Worm (Caenorhabditis elegans): ENCODE results near the gene Y62H9A.5.

The Y62H9A.5 gene

DNA sequence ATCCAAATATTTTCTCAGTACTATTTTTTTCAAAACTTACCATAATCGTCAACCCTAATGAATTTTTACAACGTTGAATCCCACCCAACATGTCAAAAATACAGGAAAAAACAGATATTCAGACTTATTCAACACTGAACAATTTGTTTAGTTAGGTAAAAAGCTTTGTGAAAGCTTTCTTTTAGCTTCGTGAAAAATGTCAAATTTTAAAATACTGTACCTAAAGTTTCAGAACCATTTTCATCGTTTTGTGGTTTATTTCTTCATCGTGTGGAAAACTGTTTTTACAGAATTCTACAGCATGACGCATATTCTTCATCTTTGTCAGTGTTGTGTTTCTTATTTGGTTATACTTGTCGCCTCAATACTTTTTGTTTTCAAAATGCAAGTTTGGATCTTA is 32.1 kb downstream of the Y62H9A.5 start, which contains the start of gene F54F7.14:
F54F7.14 (plus strand) TSS at position 301 of the 400 bp plus-strand sequence.
- TF ChIP-seq hlh-8 (tag; optimal IDR thresholded peaks at IDR 0.05) (no peak), fkh-10 (GFP tag; optimal IDR thresholded peaks at IDR 0.05) (no peak), pha-2 (tag; optimal IDR thresholded peaks at IDR 0.05) (no peak)

- TF ChIP-seq unc-86 (tag; optimal IDR thresholded peaks at IDR 0.05) (no peak), C08G9.2 (tag; optimal IDR thresholded peaks at IDR 0.05) (no peak), fax-1 (tag; optimal IDR thresholded peaks at IDR 0.05) (no peak), rnt-1 (tag; optimal IDR thresholded peaks at IDR 0.05) (no peak), pqm-1 (tag; optimal IDR thresholded peaks at IDR 0.05) (no peak), sox-4 (tag; optimal IDR thresholded peaks at IDR 0.05) (no peak), hlh-15 (tag; optimal IDR thresholded peaks at IDR 0.05) (no peak), ceh-14 (tag; optimal IDR thresholded peaks at IDR 0.05) (no peak)
These were observed 32.6 kb downstream of the Y62H9A.5 start, which contains the start of gene F54F7.3 for ce11 chrX:11850082-11850481. Gene F54F7.3 (minus strand): TSS chrX:11850182.

- TF ChIP-seq ref-2 (tag; optimal IDR thresholded peaks at IDR 0.05) = no peak
These were observed 34.1 kb downstream of the Y62H9A.5 start, which contains the start of gene F54F7.9 for ce11 chrX:11848618-11849017. Gene F54F7.9 (minus strand): TSS chrX:11848718.

DNA sequence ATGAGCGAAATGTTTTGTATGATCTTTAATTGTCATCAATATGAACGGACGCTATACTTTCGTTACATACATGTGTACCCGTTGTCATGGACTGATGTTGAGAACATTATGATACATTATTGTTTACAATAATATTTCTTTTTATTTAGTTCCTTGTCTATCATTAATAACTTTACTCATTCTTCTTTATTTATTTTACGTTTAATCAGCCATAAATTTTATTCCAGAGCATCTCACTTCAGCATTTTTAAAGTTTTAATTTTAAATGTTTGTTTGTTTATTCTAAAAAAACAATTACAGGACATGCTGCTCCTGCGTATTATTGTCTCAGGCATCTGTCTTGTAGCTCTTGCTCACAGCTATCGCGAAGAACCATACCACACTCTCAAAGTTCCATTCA is 39.3 kb downstream of the Y62H9A.5 start, which contains the start of gene F54F7.2:
F54F7.2 (plus strand) TSS at position 301 of the 400 bp plus-strand sequence.
- no peak for TF ChIP-seq nhr-11 (tag; optimal IDR thresholded peaks at IDR 0.05)
- TF ChIP-seq gmeb-2 (tag; optimal IDR thresholded peaks at IDR 0.05) = no peak
- TF ChIP-seq sdc-2 (tag; optimal IDR thresholded peaks at IDR 0.05) = no peak

ce11 chrX:11837378-11837777 is 45.3 kb downstream of the Y62H9A.5 start, which contains the start of gene taf-7.1:
Gene taf-7.1 (minus strand): TSS chrX:11837478.
- TF ChIP-seq dmd-4 (tag; optimal IDR thresholded peaks at IDR 0.05; ENCODE audit: borderline replicate concordance) (no peak), K02D7.2 (tag; optimal IDR thresholded peaks at IDR 0.05) (no peak), ceh-22 (tag; optimal IDR thresholded peaks at IDR 0.05) (no peak), ztf-16 (tag; optimal IDR thresholded peaks at IDR 0.05) (no peak), pag-3 (tag; optimal IDR thresholded peaks at IDR 0.05; ENCODE audit: borderline replicate concordance) (no peak), unc-3 (GFP tag; conservative IDR thresholded peaks at IDR 0.05) (no peak), unc-3 (tag; optimal IDR thresholded peaks at IDR 0.05) (no peak), K09A11.1 (tag; optimal IDR thresholded peaks at IDR 0.05; ENCODE audit: insufficient read depth) (no peak), ceh-9 (tag; optimal IDR thresholded peaks at IDR 0.05) (no peak), nfya-1 (tag; optimal IDR thresholded peaks at IDR 0.05) (no peak), che-1 (tag; optimal IDR thresholded peaks at IDR 0.05) (no peak)
